Worm (Caenorhabditis elegans) whole organism, young adult: ENCODE data around the gene F56D5.5.

ENCODE experiments used
- B0019.2 ChIP-seq: fragments of 200-800 bp; sonication (Bioruptor generic); conservative IDR thresholded peaks from 2 replicates; pipeline ENCODE4 v1.3.6; 2022; ENCODE audit warnings: missing genetic modification reagents, missing genetic modification characterization, missing compliant biosample characterization
- C06A6.2 ChIP-seq: fragments of 200-800 bp; sonication (Bioruptor generic); conservative IDR thresholded peaks from 2 replicates; pipeline ENCODE4 v1.3.6; 2022; ENCODE audit warnings: missing genetic modification characterization, missing compliant biosample characterization
- D2030.7 ChIP-seq: fragments of 200-800 bp; sonication (Bioruptor generic); IDR thresholded peaks from 2 replicates; pipeline ENCODE4 v1.3.6; 2022; ENCODE audit warnings: missing genetic modification reagents, missing genetic modification characterization, missing compliant biosample characterization
- F10E7.11 ChIP-seq: sonication (generic microtip); optimal IDR thresholded peaks from 2 replicates; lab custom pipeline; 2017; ENCODE audit warnings: mild to moderate bottlenecking, missing genetic modification characterization, moderate library complexity, missing compliant biosample characterization
- F33H1.4 ChIP-seq: fragments of 200-800 bp; sonication (Bioruptor generic); IDR thresholded peaks from 2 replicates; pipeline ENCODE4 v1.3.6; 2022; ENCODE audit warnings: missing genetic modification reagents, missing genetic modification characterization, missing compliant biosample characterization
- F37B4.10 ChIP-seq: fragments of 200-800 bp; sonication (Bioruptor generic); IDR thresholded peaks from 2 replicates; pipeline ENCODE4 v1.3.6; 2022; ENCODE audit warnings: missing genetic modification characterization, missing compliant biosample characterization
- F49E8.2 ChIP-seq: sonication (generic microtip); optimal IDR thresholded peaks from 3 replicates; lab custom pipeline; 2017; ENCODE audit warnings: missing genetic modification characterization, mild to moderate bottlenecking, missing compliant biosample characterization, antibody characterized with exemption, moderate library complexity; ENCODE audit not compliant: insufficient read depth
- F52B5.7 ChIP-seq: sonication (generic microtip); optimal IDR thresholded peaks from 2 replicates; lab custom pipeline; 2016; ENCODE audit warnings: mild to moderate bottlenecking, missing genetic modification characterization, missing compliant biosample characterization
- K11D2.4 ChIP-seq: fragments of 200-800 bp; sonication (Bioruptor generic); IDR thresholded peaks from 2 replicates; pipeline ENCODE4 v1.3.6; 2022; ENCODE audit warnings: missing genetic modification reagents, missing genetic modification characterization, missing compliant biosample characterization
- T07F8.4 ChIP-seq: sonication (generic microtip); optimal IDR thresholded peaks from 2 replicates; lab custom pipeline; 2016; ENCODE audit warnings: mild to moderate bottlenecking, missing genetic modification characterization, moderate library complexity, missing compliant biosample characterization
- T26A5.8 ChIP-seq: sonication (generic microtip); optimal IDR thresholded peaks from 2 replicates; lab custom pipeline; 2016; ENCODE audit warnings: missing genetic modification characterization, missing compliant biosample characterization
- Y56A3A.18 ChIP-seq: fragments of 200-800 bp; sonication (Bioruptor generic); IDR thresholded peaks from 2 replicates; pipeline ENCODE4 v1.3.6; 2022; ENCODE audit warnings: missing genetic modification reagents, missing genetic modification characterization, missing compliant biosample characterization
- Y79H2A.3 ChIP-seq: fragments of 200-800 bp; sonication (Bioruptor generic); conservative IDR thresholded peaks from 2 replicates; pipeline ENCODE4 v1.3.6; 2022; ENCODE audit warnings: missing genetic modification reagents, missing genetic modification characterization, missing compliant biosample characterization
- ZK185.1 ChIP-seq: sonication (generic microtip); optimal IDR thresholded peaks from 2 replicates; lab custom pipeline; 2016; ENCODE audit warnings: mild to moderate bottlenecking, missing genetic modification characterization, missing compliant biosample characterization; ENCODE audit not compliant: poor library complexity, severe bottlenecking
- aptf-2 ChIP-seq: fragments of 200-800 bp; sonication (Bioruptor generic); conservative IDR thresholded peaks from 2 replicates; pipeline ENCODE4 v1.3.6; 2022; ENCODE audit warnings: missing genetic modification reagents, missing genetic modification characterization, missing compliant biosample characterization
- attf-6 ChIP-seq: fragments of 200-800 bp; sonication (Bioruptor generic); IDR thresholded peaks from 2 replicates; pipeline ENCODE4 v1.3.6; 2022; ENCODE audit warnings: missing genetic modification reagents, missing genetic modification characterization, missing compliant biosample characterization
- bed-1 ChIP-seq: fragments of 200-800 bp; sonication (Bioruptor generic); IDR thresholded peaks from 2 replicates; pipeline ENCODE4 v1.3.6; 2022; ENCODE audit warnings: missing genetic modification reagents, missing genetic modification characterization, missing compliant biosample characterization
- bed-2 ChIP-seq: fragments of 200-800 bp; sonication (Bioruptor generic); IDR thresholded peaks from 2 replicates; pipeline ENCODE4 v1.3.6; 2022; ENCODE audit warnings: missing genetic modification reagents, missing genetic modification characterization, missing compliant biosample characterization
- ceh-100 ChIP-seq: fragments of 200-800 bp; sonication (Bioruptor generic); IDR thresholded peaks from 2 replicates; pipeline ENCODE4 v1.3.6; 2022; ENCODE audit warnings: missing genetic modification reagents, missing genetic modification characterization, missing compliant biosample characterization
- dox-1 ChIP-seq: fragments of 200-800 bp; sonication (Bioruptor generic); IDR thresholded peaks from 2 replicates; pipeline ENCODE4 v1.3.6; 2022; ENCODE audit warnings: missing genetic modification reagents, missing genetic modification characterization, missing compliant biosample characterization
- hlh-12 ChIP-seq: sonication (generic microtip); optimal IDR thresholded peaks from 2 replicates; lab custom pipeline; 2016; ENCODE audit warnings: missing genetic modification characterization, missing compliant biosample characterization
- hlh-26 ChIP-seq: fragments of 200-800 bp; sonication (Bioruptor generic); conservative IDR thresholded peaks from 2 replicates; pipeline ENCODE4 v1.3.6; 2022; ENCODE audit warnings: missing genetic modification reagents, missing genetic modification characterization, missing compliant biosample characterization
- hmg-1.2 ChIP-seq: fragments of 200-800 bp; sonication (Bioruptor generic); IDR thresholded peaks from 2 replicates; pipeline ENCODE4 v1.3.6; 2022; ENCODE audit warnings: missing genetic modification reagents, missing genetic modification characterization, missing compliant biosample characterization
- hmg-20 ChIP-seq: fragments of 200-800 bp; sonication (Bioruptor generic); IDR thresholded peaks from 2 replicates; pipeline ENCODE4 v1.3.6; 2022; ENCODE audit warnings: missing genetic modification reagents, missing genetic modification characterization, missing compliant biosample characterization
- hrde-1 ChIP-seq: sonication (generic microtip); optimal IDR thresholded peaks from 2 replicates; lab custom pipeline; 2016; ENCODE audit warnings: missing genetic modification characterization, mild to moderate bottlenecking, missing compliant biosample characterization, moderate library complexity, missing genotype, missing genetic modification reagents, borderline replicate concordance
- hsf-1 ChIP-seq: fragments of 200-800 bp; sonication (Bioruptor generic); IDR thresholded peaks from 2 replicates; pipeline ENCODE4 v1.3.6; 2022; ENCODE audit warnings: missing genetic modification reagents, missing genetic modification characterization, missing compliant biosample characterization
- let-607 ChIP-seq, 2 experiments: fragments of 200-800 bp in 1 of 2; sonication (Bioruptor generic) in 1 of 2; sonication (generic microtip) in 1 of 2; optimal IDR thresholded peaks; 2 replicates each; lab custom pipeline; 2016 to 2018; ENCODE audit warnings: mild to moderate bottlenecking in 2 of 2, missing compliant biosample characterization in 2 of 2, missing genetic modification characterization in 2 of 2, moderate library complexity in 2 of 2, missing genotype in 1 of 2
- lin-40 ChIP-seq: sonication (generic microtip); optimal IDR thresholded peaks from 2 replicates; lab custom pipeline; 2016; ENCODE audit warnings: missing genetic modification characterization, mild to moderate bottlenecking, missing compliant biosample characterization, missing genotype, missing genetic modification reagents
- lin-54 ChIP-seq: fragments of 200-800 bp; sonication (Bioruptor generic); optimal IDR thresholded peaks from 2 replicates; lab custom pipeline; 2018; ENCODE audit warnings: mild to moderate bottlenecking, missing genetic modification characterization, missing compliant biosample characterization
- lir-1 ChIP-seq: fragments of 200-800 bp; sonication (Bioruptor generic); conservative IDR thresholded peaks from 2 replicates; pipeline ENCODE4 v1.3.6; 2022; ENCODE audit warnings: missing genetic modification reagents, missing genetic modification characterization, missing compliant biosample characterization
- lsy-27 ChIP-seq: sonication (generic microtip); optimal IDR thresholded peaks from 2 replicates; lab custom pipeline; 2017; ENCODE audit warnings: missing genetic modification characterization, mild to moderate bottlenecking, missing compliant biosample characterization, antibody characterized with exemption, missing genotype, borderline replicate concordance; ENCODE audit not compliant: insufficient read depth
- madf-10 ChIP-seq: sonication (generic microtip); optimal IDR thresholded peaks from 2 replicates; lab custom pipeline; 2016; ENCODE audit warnings: mild to moderate bottlenecking, missing genetic modification characterization, missing compliant biosample characterization
- madf-6 ChIP-seq: fragments of 200-800 bp; sonication (Bioruptor generic); IDR thresholded peaks from 2 replicates; pipeline ENCODE4 v1.3.6; 2022; ENCODE audit warnings: missing genetic modification reagents, missing genetic modification characterization, missing compliant biosample characterization
- mel-28 ChIP-seq: sonication (generic microtip); optimal IDR thresholded peaks from 2 replicates; lab custom pipeline; 2016; ENCODE audit warnings: borderline replicate concordance, mild to moderate bottlenecking, missing genetic modification characterization, missing compliant biosample characterization
- mes-4 ChIP-seq: sonication (generic microtip); optimal IDR thresholded peaks from 2 replicates; lab custom pipeline; 2016; ENCODE audit warnings: missing genotype, missing genetic modification characterization, missing compliant biosample characterization
- nfya-2 ChIP-seq: fragments of 200-800 bp; sonication (Bioruptor generic); IDR thresholded peaks from 2 replicates; pipeline ENCODE4 v1.3.6; 2022; ENCODE audit warnings: missing genetic modification reagents, missing genetic modification characterization, missing compliant biosample characterization
- nhr-120 ChIP-seq: fragments of 200-800 bp; sonication (Bioruptor generic); IDR thresholded peaks from 2 replicates; pipeline ENCODE4 v1.3.6; 2022; ENCODE audit warnings: missing genetic modification characterization, missing compliant biosample characterization
- nhr-80 ChIP-seq: sonication (generic microtip); optimal IDR thresholded peaks from 2 replicates; lab custom pipeline; 2016; ENCODE audit warnings: missing genetic modification characterization, missing compliant biosample characterization
- pha-4 ChIP-seq: fragments of 150-350 bp; sonication (generic microtip); optimal IDR thresholded peaks from 2 replicates; lab custom pipeline; 2014; ENCODE audit warnings: missing biosample characterization, missing genetic modification reagents, missing genetic modification characterization
- rcor-1 ChIP-seq: fragments of 200-800 bp; sonication (Bioruptor generic); IDR thresholded peaks from 2 replicates; pipeline ENCODE4 v1.3.6; 2022; ENCODE audit warnings: missing genetic modification reagents, missing genetic modification characterization, missing compliant biosample characterization
- repo-1 ChIP-seq: sonication (generic microtip); optimal IDR thresholded peaks from 2 replicates; lab custom pipeline; 2017; ENCODE audit warnings: mild to moderate bottlenecking, missing genetic modification characterization, missing compliant biosample characterization
- rpc-1 ChIP-seq, 2 experiments: fragments of 150-350 bp in 1 of 2; sonication (generic microtip) in 1 of 2; optimal IDR thresholded peaks; 2 replicates each; lab custom pipeline; 2014 to 2018; ENCODE audit warnings: missing biosample characterization in 1 of 2, missing genetic modification characterization in 1 of 2, missing genetic modification reagents in 1 of 2, missing genotype in 1 of 2
- sptf-2 ChIP-seq: fragments of 200-800 bp; sonication (Bioruptor generic); optimal IDR thresholded peaks from 2 replicates; lab custom pipeline; 2018; ENCODE audit warnings: mild to moderate bottlenecking, missing genetic modification characterization, missing compliant biosample characterization
- tbx-9 ChIP-seq: sonication (generic microtip); optimal IDR thresholded peaks from 2 replicates; lab custom pipeline; 2016; ENCODE audit warnings: borderline replicate concordance, missing genetic modification characterization, inconsistent platforms, missing compliant biosample characterization
- ztf-25 ChIP-seq: fragments of 200-800 bp; sonication (Bioruptor generic); IDR thresholded peaks from 2 replicates; pipeline ENCODE4 v1.3.6; 2022; ENCODE audit warnings: missing genetic modification reagents, missing genetic modification characterization, missing compliant biosample characterization
- ztf-6 ChIP-seq: fragments of 200-800 bp; sonication (Bioruptor generic); IDR thresholded peaks from 2 replicates; pipeline ENCODE4 v1.3.6; 2022; ENCODE audit warnings: missing genetic modification reagents, missing genetic modification characterization, missing compliant biosample characterization

Gene F56D5.5

ce11 chrIV:9444417-9445026, 36.6 kb upstream of the F56D5.5 start (continued):
- TF ChIP-seq madf-10 (peak; percentile 84), F52B5.7 (tag; lab: Kevin White, UChicago) (peak; percentile 18), pha-4 (tag; lab: Kevin White, UChicago) (no peak), attf-6 (GFP tag; lab: Robert Waterston, UW) (peak; percentile 91), nfya-2 (GFP tag; lab: Robert Waterston, UW) (0 out of 2 replicates have a peak, but pooled peaks have one; percentile 66), lsy-27 (no peak), hlh-26 (GFP tag; lab: Robert Waterston, UW) (no peak), F10E7.11 (no peak), bed-2 (GFP tag; lab: Robert Waterston, UW) (0 out of 2 replicates have a peak, but pooled peaks have one; percentile 11), bed-1 (GFP tag; lab: Robert Waterston, UW) (no peak), T26A5.8 (no peak), ztf-6 (GFP tag; lab: Robert Waterston, UW) (0 out of 2 replicates have a peak, but pooled peaks have one; percentile 20), tbx-9 (no peak), Y79H2A.3 (GFP tag; lab: Robert Waterston, UW) (peak; percentile 37; the same call in 1 of the 2 replicates), hrde-1 (tag; lab: Kevin White, UChicago) (peak; percentile 31), nhr-120 (no peak), let-607 (tag; optimal IDR thresholded peaks at IDR 0.05; lab: Kevin White, UChicago) (peak in 1 of 2 experiments; percentile 66), K11D2.4 (GFP tag; lab: Robert Waterston, UW) (peak; percentile 75), rpc-1 (optimal IDR thresholded peaks at IDR 0.05; lab: Kevin White, UChicago) (no peak), rpc-1 (tag; optimal IDR thresholded peaks at IDR 0.05; lab: Kevin White, UChicago) (peak; percentile 22), ceh-100 (GFP tag; lab: Robert Waterston, UW) (peak; percentile 84), nhr-80 (peak; percentile 85), T07F8.4 (tag; lab: Kevin White, UChicago) (peak; percentile 29), rcor-1 (GFP tag; lab: Robert Waterston, UW) (peak; percentile 85), aptf-2 (peak; percentile 33; the same call in 1 of the 2 replicates), lin-40 (tag; lab: Kevin White, UChicago) (peak; percentile 93), sptf-2 (GFP tag; lab: Kevin White, UChicago) (peak; percentile 61), D2030.7 (GFP tag; lab: Robert Waterston, UW) (peak; percentile 96), dox-1 (GFP tag; lab: Robert Waterston, UW) (peak; percentile 96), repo-1 (tag; lab: Kevin White, UChicago) (peak; percentile 88), Y56A3A.18 (GFP tag; lab: Robert Waterston, UW) (0 out of 2 replicates have a peak, but pooled peaks have one; percentile 63), lir-1 (GFP tag; lab: Robert Waterston, UW) (peak; percentile 76), hlh-12 (tag; lab: Kevin White, UChicago) (no peak), F49E8.2 (peak; percentile 90), F37B4.10 (GFP tag; lab: Robert Waterston, UW) (no peak), F33H1.4 (GFP tag; lab: Robert Waterston, UW) (peak; percentile 71), B0019.2 (GFP tag; lab: Robert Waterston, UW) (peak; percentile 56; the same call in 1 of the 2 replicates), hmg-1.2 (GFP tag; lab: Robert Waterston, UW) (peak; percentile 92), lin-54 (GFP tag; lab: Kevin White, UChicago) (peak; percentile 83), mel-28 (tag; lab: Kevin White, UChicago) (peak; percentile 78), madf-6 (GFP tag; lab: Robert Waterston, UW) (peak; percentile 79), hmg-20 (GFP tag; lab: Robert Waterston, UW) (peak; percentile 74), C06A6.2 (GFP tag; lab: Robert Waterston, UW) (peak; percentile 60; the same call in 1 of the 2 replicates), mes-4 (tag; lab: Kevin White, UChicago) (no peak), hsf-1 (GFP tag; lab: Robert Waterston, UW) (peak; percentile 57; the same call in 1 of the 2 replicates), ZK185.1 (tag; lab: Kevin White, UChicago) (peak; percentile 81), ztf-25 (GFP tag; lab: Robert Waterston, UW) (0 out of 2 replicates have a peak, but pooled peaks have one; percentile 10)
